Fruit fly (Drosophila melanogaster) whole organism, embryonic: Measurements from ENCODE around the gene cysu.

ENCODE experiments used
- CG10366 ChIP-seq: fragments of 200-800 bp; sonication (Bioruptor generic); IDR thresholded peaks from 2 replicates; pipeline ENCODE4 v1.3.6; 2022; ENCODE audit warnings: missing biosample characterization, missing genetic modification characterization
- CG12155 ChIP-seq: fragments of 200-800 bp; sonication (Bioruptor generic); optimal IDR thresholded peaks from 3 replicates; lab custom pipeline; 2016; ENCODE audit warnings: missing biosample characterization, missing genetic modification characterization
- CG12659 ChIP-seq: fragments of 200-800 bp; sonication (Bioruptor generic); optimal IDR thresholded peaks from 3 replicates; lab custom pipeline; 2017; ENCODE audit warnings: mild to moderate bottlenecking, missing biosample characterization, missing genetic modification reagents, missing genetic modification characterization
- CG13424 ChIP-seq: fragments of 200-800 bp; sonication (Bioruptor generic); optimal IDR thresholded peaks from 2 replicates; lab custom pipeline; 2019; ENCODE audit warnings: missing biosample characterization, mild to moderate bottlenecking, missing genetic modification characterization, moderate library complexity
- CG15011 ChIP-seq: fragments of 200-800 bp; sonication (Bioruptor generic); optimal IDR thresholded peaks from 3 replicates; lab custom pipeline; 2018; ENCODE audit warnings: missing biosample characterization, mild to moderate bottlenecking, missing genetic modification characterization
- CG17568 ChIP-seq: fragments of 200-800 bp; sonication (Bioruptor generic); optimal IDR thresholded peaks from 2 replicates; lab custom pipeline; 2018; ENCODE audit warnings: missing biosample characterization, mild to moderate bottlenecking, missing genetic modification characterization, moderate library complexity
- CG18764 ChIP-seq: fragments of 200-800 bp; sonication (Bioruptor generic); optimal IDR thresholded peaks from 3 replicates; lab custom pipeline; 2016; ENCODE audit warnings: missing biosample characterization, missing genetic modification characterization
- CG2116 ChIP-seq: fragments of 200-800 bp; sonication (Bioruptor generic); optimal IDR thresholded peaks from 3 replicates; lab custom pipeline; 2018; ENCODE audit warnings: missing biosample characterization, mild to moderate bottlenecking, missing genetic modification characterization
- CG31388 ChIP-seq: fragments of 200-800 bp; sonication (Bioruptor generic); optimal IDR thresholded peaks from 2 replicates; lab custom pipeline; 2016; ENCODE audit warnings: missing biosample characterization, missing genetic modification characterization
- CG34376 ChIP-seq: fragments of 200-800 bp; sonication (Bioruptor generic); optimal IDR thresholded peaks from 2 replicates; lab custom pipeline; 2018; ENCODE audit warnings: missing biosample characterization, mild to moderate bottlenecking, missing genetic modification characterization
- CG4404 ChIP-seq: fragments of 200-800 bp; sonication (Bioruptor generic); IDR thresholded peaks from 2 replicates; pipeline ENCODE4 v1.3.6; 2022; ENCODE audit warnings: missing biosample characterization, missing genetic modification characterization
- CG5180 ChIP-seq: fragments of 200-800 bp; sonication (Bioruptor generic); optimal IDR thresholded peaks from 3 replicates; lab custom pipeline; 2017; ENCODE audit warnings: missing biosample characterization, missing genetic modification characterization, mild to moderate bottlenecking, moderate library complexity, missing genetic modification reagents
- CG5953 ChIP-seq: fragments of 200-800 bp; sonication (Bioruptor generic); IDR thresholded peaks from 2 replicates; pipeline ENCODE4 v1.3.6; 2022; ENCODE audit warnings: missing biosample characterization, missing genetic modification characterization
- CG6813 ChIP-seq: fragments of 200-800 bp; sonication (Bioruptor generic); optimal IDR thresholded peaks from 2 replicates; lab custom pipeline; 2017; ENCODE audit warnings: missing biosample characterization, missing genetic modification characterization, mild to moderate bottlenecking, moderate library complexity, missing genetic modification reagents
- CG9215 ChIP-seq: fragments of 200-800 bp; sonication (Bioruptor generic); IDR thresholded peaks from 2 replicates; pipeline ENCODE4 v1.3.6; 2022; ENCODE audit warnings: missing biosample characterization, missing genetic modification characterization
- Doc2 ChIP-seq: fragments of 200-800 bp; sonication (Bioruptor generic); IDR thresholded peaks from 2 replicates; pipeline ENCODE4 v1.3.6; 2022; ENCODE audit warnings: missing biosample characterization, missing genetic modification characterization
- Doc3 ChIP-seq: fragments of 200-800 bp; sonication (Bioruptor generic); IDR thresholded peaks from 3 replicates; pipeline ENCODE4 v1.3.6; 2022; ENCODE audit warnings: missing biosample characterization, missing genetic modification characterization; ENCODE audit not compliant: partially characterized antibody
- Ets65A ChIP-seq: fragments of 200-800 bp; sonication (Bioruptor generic); peaks from one replicate; lab custom pipeline; 2016; ENCODE audit warnings: missing biosample characterization, missing genetic modification characterization
- MBD-R2 ChIP-seq: fragments of 200-800 bp; sonication (Bioruptor generic); IDR thresholded peaks from 2 replicates; pipeline ENCODE4 v1.3.6; 2022; ENCODE audit warnings: missing biosample characterization, missing genetic modification characterization
- Mrtf ChIP-seq: fragments of 200-800 bp; sonication (Bioruptor generic); IDR thresholded peaks from 3 replicates; pipeline ENCODE4 v1.3.6; 2022; ENCODE audit warnings: missing biosample characterization, missing genetic modification characterization
- Pdp1 ChIP-seq, 2 experiments: fragments of 200-800 bp; sonication (Bioruptor generic); optimal IDR thresholded peaks; 3 replicates each; lab custom pipeline; 2016; ENCODE audit warnings: missing biosample characterization in 2 of 2, missing genetic modification characterization in 2 of 2, mild to moderate bottlenecking in 1 of 2, moderate library complexity in 1 of 2
- Taf1 ChIP-seq: fragments of 200-800 bp; sonication (Bioruptor generic); IDR thresholded peaks from 2 replicates; pipeline ENCODE4 v1.3.6; 2022; ENCODE audit warnings: missing biosample characterization, missing genetic modification characterization
- Usf ChIP-seq: fragments of 200-800 bp; sonication (Bioruptor generic); optimal IDR thresholded peaks from 2 replicates; lab custom pipeline; 2017; ENCODE audit warnings: missing genotype, missing biosample characterization, missing genetic modification characterization
- YL-1 ChIP-seq: fragments of 200-800 bp; sonication (Bioruptor generic); optimal IDR thresholded peaks from 3 replicates; lab custom pipeline; 2017; ENCODE audit warnings: missing biosample characterization, mild to moderate bottlenecking, missing genetic modification characterization
- ac ChIP-seq: fragments of 200-800 bp; sonication (Bioruptor generic); optimal IDR thresholded peaks from 3 replicates; lab custom pipeline; 2017; ENCODE audit warnings: missing biosample characterization, mild to moderate bottlenecking, missing genetic modification characterization
- ato ChIP-seq: fragments of 200-800 bp; sonication (Bioruptor generic); IDR thresholded peaks from 2 replicates; pipeline ENCODE4 v1.3.6; 2022; ENCODE audit warnings: missing biosample characterization, missing genetic modification characterization; ENCODE audit not compliant: partially characterized antibody
- bowl ChIP-seq: fragments of 200-800 bp; sonication (Bioruptor generic); IDR thresholded peaks from 2 replicates; pipeline ENCODE4 v1.3.6; 2022; ENCODE audit warnings: missing biosample characterization, missing genetic modification characterization
- br ChIP-seq: fragments of >200 bp; optimal IDR thresholded peaks from 2 replicates; lab custom pipeline; 2017
- cad ChIP-seq: fragments of >200 bp; optimal IDR thresholded peaks from 2 replicates; lab custom pipeline; 2017; ENCODE audit warnings: missing biosample characterization, missing genetic modification characterization
- chif ChIP-seq, 2 experiments: fragments of 200-800 bp; sonication (Bioruptor generic); optimal IDR thresholded peaks; 3 replicates each; lab custom pipeline; 2016; ENCODE audit warnings: missing biosample characterization in 2 of 2, missing genetic modification characterization in 2 of 2
- chinmo ChIP-seq: fragments of 200-800 bp; sonication (Bioruptor generic); IDR thresholded peaks from 4 replicates; pipeline ENCODE4 v1.3.6; 2022; ENCODE audit warnings: missing biosample characterization, missing genetic modification characterization; ENCODE audit not compliant: partially characterized antibody
- danr ChIP-seq: fragments of 200-800 bp; sonication (Bioruptor generic); IDR thresholded peaks from 2 replicates; pipeline ENCODE4 v1.3.6; 2022; ENCODE audit warnings: missing biosample characterization, missing genetic modification characterization
- dmrt99B ChIP-seq: fragments of 200-800 bp; sonication (Bioruptor generic); optimal IDR thresholded peaks from 2 replicates; lab custom pipeline; 2018; ENCODE audit warnings: missing biosample characterization, mild to moderate bottlenecking, missing genetic modification characterization, moderate library complexity
- fd96Cb ChIP-seq: fragments of 200-800 bp; sonication (Bioruptor generic); optimal IDR thresholded peaks from 2 replicates; lab custom pipeline; 2018; ENCODE audit warnings: missing biosample characterization, mild to moderate bottlenecking, missing genetic modification characterization, moderate library complexity
- gcm2 ChIP-seq: fragments of 200-800 bp; sonication (Bioruptor generic); optimal IDR thresholded peaks from 2 replicates; lab custom pipeline; 2016; ENCODE audit warnings: missing biosample characterization, missing genetic modification characterization
- kni ChIP-seq: fragments of 200-800 bp; sonication (Bioruptor generic); optimal IDR thresholded peaks from 3 replicates; lab custom pipeline; 2017; ENCODE audit warnings: mild to moderate bottlenecking, missing biosample characterization, missing genetic modification reagents, missing genetic modification characterization
- lbe ChIP-seq: fragments of 200-800 bp; sonication (Bioruptor generic); optimal IDR thresholded peaks from 2 replicates; lab custom pipeline; 2016; ENCODE audit warnings: missing biosample characterization, mild to moderate bottlenecking, missing genetic modification characterization
- nau ChIP-seq: fragments of 200-800 bp; sonication (Bioruptor generic); optimal IDR thresholded peaks from 3 replicates; lab custom pipeline; 2017; ENCODE audit warnings: missing biosample characterization, mild to moderate bottlenecking, missing genetic modification characterization, missing genetic modification reagents
- nmo ChIP-seq: fragments of 200-800 bp; sonication (Bioruptor generic); optimal IDR thresholded peaks from 2 replicates; lab custom pipeline; 2018; ENCODE audit warnings: missing biosample characterization, mild to moderate bottlenecking, missing genetic modification characterization, moderate library complexity
- phol ChIP-seq: fragments of 200-800 bp; sonication (Bioruptor generic); optimal IDR thresholded peaks from 3 replicates; lab custom pipeline; 2018; ENCODE audit warnings: missing biosample characterization, mild to moderate bottlenecking, missing genetic modification characterization, moderate library complexity
- pita ChIP-seq: fragments of 200-800 bp; sonication (Bioruptor generic); optimal IDR thresholded peaks from 2 replicates; lab custom pipeline; 2017; ENCODE audit warnings: missing biosample characterization, mild to moderate bottlenecking, missing genetic modification characterization
- row ChIP-seq: fragments of 200-800 bp; sonication (Bioruptor generic); IDR thresholded peaks from 3 replicates; pipeline ENCODE4 v1.3.6; 2022; ENCODE audit warnings: missing biosample characterization, missing genetic modification characterization
- scrt ChIP-seq: fragments of 200-800 bp; sonication (Bioruptor generic); optimal IDR thresholded peaks from 2 replicates; lab custom pipeline; 2018; ENCODE audit warnings: missing biosample characterization, mild to moderate bottlenecking, missing genetic modification characterization, moderate library complexity
- sens ChIP-seq: fragments of 200-800 bp; sonication (Bioruptor generic); peaks from one replicate; lab custom pipeline; 2016; ENCODE audit warnings: missing biosample characterization, missing genetic modification characterization
- sens-2 ChIP-seq: fragments of 200-800 bp; sonication (Bioruptor generic); IDR thresholded peaks from 2 replicates; pipeline ENCODE4 v1.3.6; 2022; ENCODE audit warnings: missing biosample characterization, missing genetic modification characterization
- slbo ChIP-seq: fragments of 200-800 bp; sonication (Bioruptor generic); IDR thresholded peaks from 2 replicates; pipeline ENCODE4 v1.3.6; 2022; ENCODE audit warnings: missing biosample characterization, missing genetic modification characterization
- sqz ChIP-seq: fragments of 200-800 bp; sonication (Bioruptor generic); optimal IDR thresholded peaks from 3 replicates; lab custom pipeline; 2018; ENCODE audit warnings: missing biosample characterization, mild to moderate bottlenecking, missing genetic modification characterization
- unc-4 ChIP-seq: fragments of 200-800 bp; sonication (Bioruptor generic); IDR thresholded peaks from 2 replicates; pipeline ENCODE4 v1.3.6; 2022; ENCODE audit warnings: missing biosample characterization, missing genetic modification characterization; ENCODE audit not compliant: partially characterized antibody
- wdn ChIP-seq: fragments of 200-800 bp; sonication (Bioruptor generic); IDR thresholded peaks from 2 replicates; pipeline ENCODE4 v1.3.6; 2022; ENCODE audit warnings: missing biosample characterization, missing genetic modification characterization

cysu gene

DNA sequence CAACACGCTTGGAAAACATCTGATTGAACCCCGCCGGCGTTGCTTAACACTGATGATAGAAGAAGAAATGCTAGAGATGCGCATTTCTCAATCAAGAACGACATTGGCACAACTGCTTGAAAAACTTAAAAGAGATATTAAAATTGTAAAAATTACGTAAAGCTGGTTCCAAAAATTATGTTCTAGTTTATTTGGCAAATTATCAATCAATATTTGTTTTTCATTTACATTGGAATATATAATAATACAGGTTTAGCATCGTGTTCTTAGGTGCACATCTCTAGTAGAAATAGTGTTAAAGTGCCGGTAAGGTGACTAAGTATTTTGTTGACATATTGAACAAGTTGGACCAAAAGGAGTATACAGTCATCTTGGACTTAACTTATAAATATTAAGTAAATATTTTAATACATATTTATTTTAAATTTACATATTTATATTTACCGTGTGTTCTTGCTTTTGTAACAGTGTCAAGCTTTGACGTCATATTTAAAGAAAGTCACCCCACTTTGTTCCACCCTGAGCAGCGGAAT lies 34.2 kb upstream of the cysu start, which contains the start of the genes Brf and sds22 (continued):
- TF ChIP-seq wdn (peak; percentile 92), CG12155 (GFP tag; lab: Kevin White, UChicago) (peak; percentile 96), CG6813 (GFP tag; lab: Kevin White, UChicago) (peak; percentile 81), CG2116 (GFP tag; lab: Kevin White, UChicago) (peak; percentile 89), Mrtf (GFP tag; lab: Robert Waterston, UW) (peak; percentile 90), unc-4 (GFP tag; lab: Robert Waterston, UW) (peak; percentile 79), sens-2 (GFP tag; lab: Robert Waterston, UW) (peak; percentile 87; the same call in 1 of the 2 replicates), CG5953 (peak; percentile 27; the same call in 1 of the 2 replicates), Doc3 (GFP tag; lab: Robert Waterston, UW) (peak; percentile 80), MBD-R2 (peak; percentile 94), bowl (peak; percentile 42; the same call in 1 of the 2 replicates), chinmo (no peak), phol (tag; lab: Kevin White, UChicago) (peak; percentile 96), CG31388 (GFP tag; lab: Kevin White, UChicago) (peak; percentile 95), Usf (GFP tag; lab: Kevin White, UChicago) (peak; percentile 93), kni (GFP tag; lab: Kevin White, UChicago) (peak; percentile 74), ato (GFP tag; lab: Robert Waterston, UW) (no peak), CG10366 (GFP tag; lab: Robert Waterston, UW) (peak; percentile 91), scrt (peak; percentile 91), CG17568 (GFP tag; lab: Kevin White, UChicago) (peak; percentile 86), CG18764 (peak; percentile 95)

DNA sequence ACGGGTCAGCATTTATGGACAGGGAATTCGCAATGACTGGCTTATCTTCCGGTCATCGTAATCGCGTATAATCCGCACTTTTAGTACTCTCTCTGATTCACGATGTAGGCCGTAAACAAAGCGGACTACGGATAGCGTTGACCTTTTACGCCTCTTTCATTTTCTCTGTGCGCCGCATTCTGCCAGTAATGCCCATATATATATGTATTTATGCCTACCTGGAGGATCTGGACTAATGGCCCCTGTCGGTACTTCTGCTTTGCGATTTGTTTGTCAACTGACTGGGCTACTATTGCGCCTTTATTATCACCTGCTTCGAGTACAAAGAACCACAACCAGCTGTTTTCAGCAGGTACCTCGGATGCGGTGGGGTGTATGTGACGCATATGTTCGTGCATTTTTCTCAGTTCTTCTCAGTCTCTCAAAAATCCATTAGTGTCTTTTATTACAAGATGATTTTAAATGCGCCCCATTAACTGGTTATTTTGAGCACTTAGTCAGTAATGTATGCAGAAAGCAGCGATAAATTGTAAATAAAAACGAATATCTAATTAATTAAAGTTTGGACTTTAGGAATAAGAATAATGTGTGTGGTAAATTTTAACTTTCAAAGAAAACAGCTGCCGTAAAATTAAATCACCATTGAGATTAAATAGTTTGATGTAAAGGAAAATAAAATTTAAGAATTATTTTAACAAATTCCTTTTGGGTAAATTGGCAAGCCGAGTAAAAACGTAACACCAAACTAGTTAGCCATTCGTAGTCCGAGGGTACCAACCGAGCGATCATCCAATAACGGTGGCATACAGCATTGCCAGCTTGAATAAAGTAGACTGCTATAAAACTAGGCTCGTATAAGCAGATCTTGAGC lies 31.0 kb upstream of the cysu start, which contains the start of gene CREG:
Gene CREG, minus strand, starts transcription at position 323 of the 871 bp plus-strand sequence.
- TF ChIP-seq br (lab: Kevin White, UChicago), result no peak
- TF ChIP-seq CG15011 (GFP tag; lab: Kevin White, UChicago), result no peak
- peak; percentile 20 for TF ChIP-seq CG12659 (GFP tag; lab: Kevin White, UChicago)
- TF ChIP-seq row, result peak; percentile 79
- no peak for TF ChIP-seq pita
- peak; percentile 74 for TF ChIP-seq cad (GFP tag; lab: Kevin White, UChicago)
- TF ChIP-seq nmo (GFP tag; lab: Kevin White, UChicago), result peak; percentile 47
- TF ChIP-seq lbe (GFP tag; lab: Kevin White, UChicago), result no peak
- TF ChIP-seq CG9215 (GFP tag; lab: Robert Waterston, UW), result peak; percentile 91
- no peak for TF ChIP-seq CG13424 (tag; lab: Kevin White, UChicago)
- TF ChIP-seq Doc2 (GFP tag; lab: Robert Waterston, UW), result no peak
- TF ChIP-seq fd96Cb (tag; lab: Kevin White, UChicago), result peak; percentile 13
- TF ChIP-seq CG4404, result no peak
- no peak for TF ChIP-seq CG5180
- TF ChIP-seq gcm2, result no peak
- peak; percentile 80 for TF ChIP-seq sens (GFP tag; lab: Kevin White, UChicago)
- TF ChIP-seq slbo (GFP tag; lab: Robert Waterston, UW), result no peak
- peak; percentile 21 for TF ChIP-seq nau (GFP tag; lab: Kevin White, UChicago)
- peak; percentile 40 for TF ChIP-seq ac (GFP tag; lab: Kevin White, UChicago)
- no peak for TF ChIP-seq Taf1
- TF ChIP-seq sqz, result no peak
- peak in 1 of 2 experiments; percentile 16 for TF ChIP-seq chif (GFP tag; optimal IDR thresholded peaks at IDR 0.05; lab: Kevin White, UChicago)
- TF ChIP-seq Pdp1 (GFP tag; optimal IDR thresholded peaks at IDR 0.05; lab: Kevin White, UChicago), result no peak
- TF ChIP-seq danr (GFP tag; lab: Robert Waterston, UW), result no peak
- TF ChIP-seq CG34376, result no peak
- peak; percentile 18 for TF ChIP-seq dmrt99B (tag; lab: Kevin White, UChicago)
- peak; percentile 32 for TF ChIP-seq YL-1
- TF ChIP-seq Ets65A (GFP tag; lab: Kevin White, UChicago), result peak; percentile 2
